Worm (Caenorhabditis elegans): ENCODE results near the gene srw-4.

srw-4 gene

ce11 chrV:2888681-2889080 lies at the start of gene srw-4:
Gene srw-4, minus strand, starts transcription at chrV:2888781.
- TF ChIP-seq lin-38 (GFP tag; IDR thresholded peaks at IDR 0.05): no peak
- no peak for TF ChIP-seq nhr-102 (tag; optimal IDR thresholded peaks at IDR 0.05)
- TF ChIP-seq gei-8 (GFP tag; optimal IDR thresholded peaks at IDR 0.05): no peak
- no peak for TF ChIP-seq vab-7 (GFP tag; IDR thresholded peaks at IDR 0.05)
- no peak for TF ChIP-seq skn-1 (tag; optimal IDR thresholded peaks at IDR 0.05)

- no peak for TF ChIP-seq daf-12 (tag; optimal IDR thresholded peaks at IDR 0.05)
- no peak for TF ChIP-seq dve-1 (tag; optimal IDR thresholded peaks at IDR 0.05; ENCODE audit: insufficient read depth)
- TF ChIP-seq nhr-77 (tag; optimal IDR thresholded peaks at IDR 0.05): no peak
- TF ChIP-seq lin-1 (GFP tag; IDR thresholded peaks at IDR 0.05): no peak
- no peak for TF ChIP-seq snpc-1.2 (GFP tag; IDR thresholded peaks at IDR 0.05)
- TF ChIP-seq lin-29 (GFP tag; IDR thresholded peaks at IDR 0.05): no peak
- no peak for TF ChIP-seq zag-1 (tag; optimal IDR thresholded peaks at IDR 0.05)
- TF ChIP-seq lsy-2 (tag; optimal IDR thresholded peaks at IDR 0.05): no peak
- no peak for TF ChIP-seq F44E2.7 (GFP tag; IDR thresholded peaks at IDR 0.05)
These were observed 45.5 kb upstream of the srw-4 start, which contains the start of gene srh-247 for ce11 chrV:2934075-2934474. Gene srh-247, minus strand, starts transcription at chrV:2934175.

ce11 chrV:2931252-2931651 lies 42.7 kb upstream of the srw-4 start, which contains the start of gene C31B8.1:
Gene C31B8.1, plus strand, starts transcription at chrV:2931552.
- TF ChIP-seq lim-7 (GFP tag; IDR thresholded peaks at IDR 0.05): no peak
- TF ChIP-seq skn-1 (tag; optimal IDR thresholded peaks at IDR 0.05): no peak
- no peak for TF ChIP-seq fkh-10 (GFP tag; optimal IDR thresholded peaks at IDR 0.05)
- no peak for TF ChIP-seq ceh-32 (tag; optimal IDR thresholded peaks at IDR 0.05; ENCODE audit: poor library complexity)
- TF ChIP-seq tag-97 (GFP tag; IDR thresholded peaks at IDR 0.05): no peak
- no peak for TF ChIP-seq T20F7.1 (GFP tag; optimal IDR thresholded peaks at IDR 0.05)
- no peak for TF ChIP-seq aha-1 (tag)
- no peak for TF ChIP-seq lir-3 (tag; optimal IDR thresholded peaks at IDR 0.05)
- no peak for TF ChIP-seq ceh-20 (GFP tag; IDR thresholded peaks at IDR 0.05)
- no peak for TF ChIP-seq hlh-30 (tag; optimal IDR thresholded peaks at IDR 0.05; ENCODE audit: insufficient read depth)
- no peak for TF ChIP-seq unc-62 (GFP tag; optimal IDR thresholded peaks at IDR 0.05 in 1 of 2)
- no peak for TF ChIP-seq unc-62 (tag; optimal IDR thresholded peaks at IDR 0.05)
- TF ChIP-seq ama-1 (optimal IDR thresholded peaks at IDR 0.05): no peak

- TF ChIP-seq sdz-12 (GFP tag; optimal IDR thresholded peaks at IDR 0.05) (no peak), gei-8 (GFP tag; optimal IDR thresholded peaks at IDR 0.05) (no peak), ceh-62 (tag; optimal IDR thresholded peaks at IDR 0.05) (no peak), hif-1 (tag; optimal IDR thresholded peaks at IDR 0.05) (no peak), madf-5 (GFP tag; IDR thresholded peaks at IDR 0.05) (no peak), vab-7 (GFP tag; IDR thresholded peaks at IDR 0.05) (no peak), lin-13 (GFP tag; optimal IDR thresholded peaks at IDR 0.05) (no peak), saeg-2 (GFP tag; IDR thresholded peaks at IDR 0.05) (no peak), T20F7.1 (GFP tag; optimal IDR thresholded peaks at IDR 0.05) (no peak), rbr-2 (tag; optimal IDR thresholded peaks at IDR 0.05) (no peak), zfp-3 (GFP tag; conservative IDR thresholded peaks at IDR 0.05) (no peak), nhr-28 (tag; optimal IDR thresholded peaks at IDR 0.05) (no peak), hlh-11 (tag; optimal IDR thresholded peaks at IDR 0.05) (no peak), lim-7 (GFP tag; IDR thresholded peaks at IDR 0.05) (no peak), nhr-76 (tag; optimal IDR thresholded peaks at IDR 0.05) (no peak), F26F4.8 (GFP tag; conservative IDR thresholded peaks at IDR 0.05) (no peak)
These were observed 41.2 kb upstream of the srw-4 start, which contains the start of gene C31B8.16 for ce11 chrV:2929753-2930152. Gene C31B8.16, plus strand, starts transcription at chrV:2930053.

Data from whole organism, L4 larva.